Fruit fly (Drosophila melanogaster): ENCODE results near the gene CG31516.

The CG31516 gene

dm6 chr3R:4220030-4220429 is at the start of gene CG31516:
CG31516 (minus strand) TSS chr3R:4220130.
- no peak for TF ChIP-seq CG10348 (GFP tag; IDR thresholded peaks at IDR 0.05)
- no peak for TF ChIP-seq D1 (tag; optimal IDR thresholded peaks at IDR 0.05)
- no peak for TF ChIP-seq CG14655 (GFP tag; optimal IDR thresholded peaks at IDR 0.05)
- no peak for TF ChIP-seq Pif1A (GFP tag; optimal IDR thresholded peaks at IDR 0.05)
- no peak for TF ChIP-seq CG4496 (GFP tag; IDR thresholded peaks at IDR 0.05)
- no peak for TF ChIP-seq gl (tag; optimal IDR thresholded peaks at IDR 0.05)
- no peak for TF ChIP-seq CG32121 (GFP tag; IDR thresholded peaks at IDR 0.05)
- no peak for TF ChIP-seq CG12605 (GFP tag; IDR thresholded peaks at IDR 0.05)
- no peak for TF ChIP-seq fd96Ca (GFP tag; IDR thresholded peaks at IDR 0.05)
- no peak for TF ChIP-seq CG8159 (tag; optimal IDR thresholded peaks at IDR 0.05)
- TF ChIP-seq CG13204 (GFP tag; optimal IDR thresholded peaks at IDR 0.05) = no peak
- no peak for TF ChIP-seq CG17806 (tag; optimal IDR thresholded peaks at IDR 0.05)
- TF ChIP-seq Snoo (tag; optimal IDR thresholded peaks at IDR 0.05) = no peak
- TF ChIP-seq Ets98B (GFP tag; IDR thresholded peaks at IDR 0.05) = no peak
- TF ChIP-seq EcR (GFP tag; optimal IDR thresholded peaks at IDR 0.05) = no peak
- TF ChIP-seq rn (GFP tag; IDR thresholded peaks at IDR 0.05) = no peak

- TF ChIP-seq fd96Ca (GFP tag; IDR thresholded peaks at IDR 0.05) (no peak), Ets98B (GFP tag; IDR thresholded peaks at IDR 0.05) (no peak), Pif1B (GFP tag; optimal IDR thresholded peaks at IDR 0.05) (no peak), D1 (tag; optimal IDR thresholded peaks at IDR 0.05) (no peak), CG8301 (tag; optimal IDR thresholded peaks at IDR 0.05) (no peak), CG15710 (tag; optimal IDR thresholded peaks at IDR 0.05) (no peak), Snoo (tag; optimal IDR thresholded peaks at IDR 0.05) (no peak), CG10348 (GFP tag; IDR thresholded peaks at IDR 0.05) (no peak), CG8159 (tag; optimal IDR thresholded peaks at IDR 0.05) (no peak), CG12605 (GFP tag; IDR thresholded peaks at IDR 0.05) (no peak), CG34367 (tag; optimal IDR thresholded peaks at IDR 0.05) (no peak), CG14655 (GFP tag; optimal IDR thresholded peaks at IDR 0.05) (no peak), CG4496 (GFP tag; IDR thresholded peaks at IDR 0.05) (no peak), Pif1A (GFP tag; optimal IDR thresholded peaks at IDR 0.05) (no peak), gl (tag; optimal IDR thresholded peaks at IDR 0.05) (no peak)
These were observed 48.4 kb upstream of the CG31516 start for dm6 chr3R:4268339-4268738.

- no peak for TF ChIP-seq CG34367 (tag; optimal IDR thresholded peaks at IDR 0.05)
- TF ChIP-seq CG9948 (tag; optimal IDR thresholded peaks at IDR 0.05) = no peak
- TF ChIP-seq Pif1A (GFP tag; optimal IDR thresholded peaks at IDR 0.05) = no peak
- no peak for TF ChIP-seq CG8301 (tag; optimal IDR thresholded peaks at IDR 0.05)
- no peak for TF ChIP-seq CG15710 (tag; optimal IDR thresholded peaks at IDR 0.05)
- TF ChIP-seq CG4496 (GFP tag; IDR thresholded peaks at IDR 0.05) = no peak
- no peak for TF ChIP-seq CG13204 (GFP tag; optimal IDR thresholded peaks at IDR 0.05)
- TF ChIP-seq CG10348 (GFP tag; IDR thresholded peaks at IDR 0.05) = no peak
These were observed 46.5 kb upstream of the CG31516 start, which contains the start of gene CG1092 for dm6 chr3R:4266470-4266869. CG1092 (plus strand) TSS chr3R:4266770.

- TF ChIP-seq CG8301 (tag; optimal IDR thresholded peaks at IDR 0.05) (no peak), CG10348 (GFP tag; IDR thresholded peaks at IDR 0.05) (no peak), D1 (tag; optimal IDR thresholded peaks at IDR 0.05) (no peak), gl (tag; optimal IDR thresholded peaks at IDR 0.05) (no peak), Pif1B (GFP tag; optimal IDR thresholded peaks at IDR 0.05) (no peak), fd96Ca (GFP tag; IDR thresholded peaks at IDR 0.05) (no peak), CG9948 (tag; optimal IDR thresholded peaks at IDR 0.05) (no peak), CG15710 (tag; optimal IDR thresholded peaks at IDR 0.05) (no peak), CG8159 (tag; optimal IDR thresholded peaks at IDR 0.05) (no peak)
These were observed 36.7 kb upstream of the CG31516 start, which contains the start of gene Or82a for dm6 chr3R:4256672-4257071. Or82a (plus strand) TSS chr3R:4256972.

dm6 chr3R:4254408-4254807 is 34.5 kb upstream of the CG31516 start, which contains the start of gene TwdlV:
TwdlV (plus strand) TSS chr3R:4254708.
- TF ChIP-seq fd96Ca (GFP tag; IDR thresholded peaks at IDR 0.05) = no peak
- no peak for TF ChIP-seq D1 (tag; optimal IDR thresholded peaks at IDR 0.05)
- no peak for TF ChIP-seq CG8159 (tag; optimal IDR thresholded peaks at IDR 0.05)

dm6 chr3R:4252943-4253342 is 33.0 kb upstream of the CG31516 start, which contains the start of gene CG14644:
CG14644 (minus strand) TSS chr3R:4253043.
- TF ChIP-seq CG12605 (GFP tag; IDR thresholded peaks at IDR 0.05) (no peak), gl (tag; optimal IDR thresholded peaks at IDR 0.05) (no peak), fd96Ca (GFP tag; IDR thresholded peaks at IDR 0.05) (no peak), Ets98B (GFP tag; IDR thresholded peaks at IDR 0.05) (no peak), CG15710 (tag; optimal IDR thresholded peaks at IDR 0.05) (no peak), Snoo (tag; optimal IDR thresholded peaks at IDR 0.05) (no peak), CG10348 (GFP tag; IDR thresholded peaks at IDR 0.05) (no peak), CG8301 (tag; optimal IDR thresholded peaks at IDR 0.05) (no peak), CG13204 (GFP tag; optimal IDR thresholded peaks at IDR 0.05) (no peak), Pif1A (GFP tag; optimal IDR thresholded peaks at IDR 0.05) (no peak)

- no peak for TF ChIP-seq CG34367 (tag; optimal IDR thresholded peaks at IDR 0.05)
- no peak for TF ChIP-seq Snoo (tag; optimal IDR thresholded peaks at IDR 0.05)
- TF ChIP-seq CG14655 (GFP tag; optimal IDR thresholded peaks at IDR 0.05) = no peak
- no peak for TF ChIP-seq CG13204 (GFP tag; optimal IDR thresholded peaks at IDR 0.05)
- no peak for TF ChIP-seq fd96Ca (GFP tag; IDR thresholded peaks at IDR 0.05)
- no peak for TF ChIP-seq D1 (tag; optimal IDR thresholded peaks at IDR 0.05)
- no peak for TF ChIP-seq CG8159 (tag; optimal IDR thresholded peaks at IDR 0.05)
- no peak for TF ChIP-seq Pif1B (GFP tag; optimal IDR thresholded peaks at IDR 0.05)
- no peak for TF ChIP-seq rn (GFP tag; IDR thresholded peaks at IDR 0.05)
- TF ChIP-seq CG15710 (tag; optimal IDR thresholded peaks at IDR 0.05) = no peak
- TF ChIP-seq Ets98B (GFP tag; IDR thresholded peaks at IDR 0.05) = no peak
- no peak for TF ChIP-seq CG10348 (GFP tag; IDR thresholded peaks at IDR 0.05)
- TF ChIP-seq CG32121 (GFP tag; IDR thresholded peaks at IDR 0.05) = no peak
These were observed 31.3 kb upstream of the CG31516 start, which contains the start of gene TwdlG for dm6 chr3R:4251241-4251640. TwdlG (minus strand) TSS chr3R:4251341.
